Worm (Caenorhabditis elegans) whole organism, young adult: ENCODE data around the gene ints-7.

Source experiments
- B0019.2 ChIP-seq: fragments of 200-800 bp; sonication (Bioruptor generic); conservative IDR thresholded peaks from 2 replicates; pipeline ENCODE4 v1.3.6; 2022; ENCODE audit warnings: missing genetic modification reagents, missing genetic modification characterization, missing compliant biosample characterization
- F49E8.2 ChIP-seq: sonication (generic microtip); optimal IDR thresholded peaks from 3 replicates; lab custom pipeline; 2017; ENCODE audit warnings: missing genetic modification characterization, mild to moderate bottlenecking, missing compliant biosample characterization, antibody characterized with exemption, moderate library complexity; ENCODE audit not compliant: insufficient read depth
- F57A8.1 ChIP-seq: fragments of 200-800 bp; sonication (Bioruptor generic); optimal IDR thresholded peaks from 2 replicates; lab custom pipeline; 2018; ENCODE audit warnings: mild to moderate bottlenecking, missing genetic modification characterization, moderate library complexity, missing compliant biosample characterization
- T26A5.8 ChIP-seq: sonication (generic microtip); optimal IDR thresholded peaks from 2 replicates; lab custom pipeline; 2016; ENCODE audit warnings: missing genetic modification characterization, missing compliant biosample characterization
- akir-1 ChIP-seq: fragments of 200-800 bp; sonication (Bioruptor generic); optimal IDR thresholded peaks from 2 replicates; lab custom pipeline; 2018; ENCODE audit warnings: mild to moderate bottlenecking, missing genetic modification characterization, moderate library complexity, missing compliant biosample characterization
- ama-1 ChIP-seq, 3 experiments: fragments of 150-350 bp in 1 of 3; sonication (generic microtip) in 2 of 3; optimal IDR thresholded peaks; 2 replicates each; lab custom pipeline; 2014 to 2018; ENCODE audit warnings: missing biosample characterization in 2 of 3, missing genetic modification characterization in 2 of 3, missing genetic modification reagents in 2 of 3
- cebp-1 ChIP-seq, 2 experiments: fragments of 200-800 bp in 1 of 2; sonication (Bioruptor generic) in 1 of 2; sonication (generic microtip) in 1 of 2; IDR thresholded peaks in 1 of 2; optimal IDR thresholded peaks in 1 of 2; 2 replicates each; pipeline versions ENCODE4 v1.3.6 to Lab custom; 2017 to 2022; ENCODE audit warnings: missing compliant biosample characterization in 2 of 2, missing genetic modification characterization in 2 of 2, mild to moderate bottlenecking in 1 of 2, missing genetic modification reagents in 1 of 2, moderate library complexity in 1 of 2
- gei-17 ChIP-seq: fragments of 200-800 bp; sonication (Bioruptor generic); optimal IDR thresholded peaks from 2 replicates; lab custom pipeline; 2018; ENCODE audit warnings: mild to moderate bottlenecking, missing genetic modification characterization, missing compliant biosample characterization
- him-1 ChIP-seq: sonication (generic microtip); optimal IDR thresholded peaks from 2 replicates; lab custom pipeline; 2016; ENCODE audit warnings: missing genotype, missing genetic modification reagents, missing genetic modification characterization, missing compliant biosample characterization
- nfya-2 ChIP-seq: fragments of 200-800 bp; sonication (Bioruptor generic); IDR thresholded peaks from 2 replicates; pipeline ENCODE4 v1.3.6; 2022; ENCODE audit warnings: missing genetic modification reagents, missing genetic modification characterization, missing compliant biosample characterization
- nhr-120 ChIP-seq: fragments of 200-800 bp; sonication (Bioruptor generic); IDR thresholded peaks from 2 replicates; pipeline ENCODE4 v1.3.6; 2022; ENCODE audit warnings: missing genetic modification characterization, missing compliant biosample characterization
- rpc-1 ChIP-seq, 2 experiments: fragments of 150-350 bp in 1 of 2; sonication (generic microtip) in 1 of 2; optimal IDR thresholded peaks; 2 replicates each; lab custom pipeline; 2014 to 2018; ENCODE audit warnings: missing biosample characterization in 1 of 2, missing genetic modification characterization in 1 of 2, missing genetic modification reagents in 1 of 2, missing genotype in 1 of 2
- unc-130 ChIP-seq: sonication (generic microtip); optimal IDR thresholded peaks from 2 replicates; lab custom pipeline; 2016; ENCODE audit warnings: missing genetic modification reagents, missing genetic modification characterization, missing compliant biosample characterization
- ztf-22 ChIP-seq: fragments of 200-800 bp; sonication (Bioruptor generic); optimal IDR thresholded peaks from 2 replicates; lab custom pipeline; 2018; ENCODE audit warnings: mild to moderate bottlenecking, missing genetic modification characterization, moderate library complexity, missing compliant biosample characterization

- TF ChIP-seq gei-17 (no peak), F57A8.1 (GFP tag; lab: Kevin White, UChicago) (no peak), ztf-22 (GFP tag; lab: Kevin White, UChicago) (no peak), him-1 (tag; lab: Kevin White, UChicago) (peak; percentile 26), T26A5.8 (tag; lab: Kevin White, UChicago) (no peak), akir-1 (GFP tag; lab: Kevin White, UChicago) (no peak), nfya-2 (GFP tag; lab: Robert Waterston, UW) (no peak), rpc-1 (optimal IDR thresholded peaks at IDR 0.05; lab: Kevin White, UChicago) (no peak), rpc-1 (tag; optimal IDR thresholded peaks at IDR 0.05; lab: Kevin White, UChicago) (no peak), B0019.2 (GFP tag; lab: Robert Waterston, UW) (no peak), ama-1 (optimal IDR thresholded peaks at IDR 0.05; lab: Kevin White, UChicago) (no peak), ama-1 (GFP tag; optimal IDR thresholded peaks at IDR 0.05; lab: Kevin White, UChicago) (peak in 1 of 2 experiments; percentile 22), cebp-1 (GFP tag; IDR thresholded peaks at IDR 0.05; lab: Robert Waterston, UW) (no peak), cebp-1 (tag; optimal IDR thresholded peaks at IDR 0.05; lab: Kevin White, UChicago) (peak; percentile 28), F49E8.2 (peak; percentile 75), nhr-120 (GFP tag; lab: Robert Waterston, UW) (no peak), unc-130 (GFP tag; lab: Kevin White, UChicago) (peak; percentile 25)
Observed at ce11 chrII:11596157-11596740, 13.6 kb downstream of the ints-7 start.
